Fruit fly (Drosophila melanogaster) whole organism, prepupa: Measurements from ENCODE around the gene N.

Source experiments
- Blimp-1 ChIP-seq: fragments of 200-800 bp; sonication (Bioruptor generic); optimal IDR thresholded peaks from 3 replicates; lab custom pipeline; 2017; ENCODE audit warnings: missing biosample characterization, missing genetic modification characterization, mild to moderate bottlenecking, moderate library complexity, missing genetic modification reagents
- CG10669 ChIP-seq: fragments of 200-800 bp; sonication (Bioruptor generic); optimal IDR thresholded peaks from 3 replicates; lab custom pipeline; 2018; ENCODE audit warnings: missing biosample characterization, mild to moderate bottlenecking, missing genetic modification characterization, moderate library complexity
- CG11294 ChIP-seq: fragments of 200-800 bp; sonication (Bioruptor generic); IDR thresholded peaks from 2 replicates; pipeline ENCODE4 v1.3.6; 2022; ENCODE audit warnings: missing biosample characterization, missing genetic modification characterization
- CG11902 ChIP-seq: fragments of 200-800 bp; sonication (Bioruptor generic); optimal IDR thresholded peaks from 3 replicates; lab custom pipeline; 2016; ENCODE audit warnings: missing biosample characterization, missing genetic modification characterization
- CG15336 ChIP-seq: fragments of 200-800 bp; sonication (Bioruptor generic); IDR thresholded peaks from 2 replicates; pipeline ENCODE4 v1.3.6; 2022; ENCODE audit warnings: missing biosample characterization, missing genetic modification characterization
- CG16779 ChIP-seq: fragments of 200-800 bp; sonication (Bioruptor generic); optimal IDR thresholded peaks from 3 replicates; lab custom pipeline; 2017; ENCODE audit warnings: missing biosample characterization, mild to moderate bottlenecking, missing genetic modification characterization
- CG3032 ChIP-seq: fragments of 200-800 bp; optimal IDR thresholded peaks from 2 replicates; lab custom pipeline; 2019; ENCODE audit warnings: missing biosample characterization, mild to moderate bottlenecking, missing genetic modification characterization, moderate library complexity
- CG32006 ChIP-seq: fragments of 200-800 bp; sonication (Bioruptor generic); optimal IDR thresholded peaks from 3 replicates; lab custom pipeline; 2017; ENCODE audit warnings: missing biosample characterization, mild to moderate bottlenecking, missing genetic modification characterization
- CG34406 ChIP-seq: fragments of 200-800 bp; sonication (Bioruptor generic); optimal IDR thresholded peaks from 3 replicates; lab custom pipeline; 2016; ENCODE audit warnings: missing biosample characterization, missing genetic modification characterization
- CG3919 ChIP-seq: fragments of 200-800 bp; sonication (Bioruptor generic); optimal IDR thresholded peaks from 3 replicates; lab custom pipeline; 2016; ENCODE audit warnings: missing biosample characterization, missing genetic modification characterization
- CG4318 ChIP-seq: fragments of 200-800 bp; sonication (Bioruptor generic); optimal IDR thresholded peaks from 3 replicates; lab custom pipeline; 2017; ENCODE audit warnings: missing biosample characterization, mild to moderate bottlenecking, missing genetic modification characterization
- CG6792 ChIP-seq: fragments of 200-800 bp; sonication (Bioruptor generic); optimal IDR thresholded peaks from 3 replicates; lab custom pipeline; 2016; ENCODE audit warnings: missing biosample characterization, missing genetic modification characterization
- CG6808 ChIP-seq: fragments of 200-800 bp; sonication (Bioruptor generic); optimal IDR thresholded peaks from 3 replicates; lab custom pipeline; 2017; ENCODE audit warnings: missing biosample characterization, missing genetic modification characterization, mild to moderate bottlenecking, moderate library complexity, missing genetic modification reagents
- CG6854 ChIP-seq: fragments of 200-800 bp; sonication (Bioruptor generic); optimal IDR thresholded peaks from 2 replicates; lab custom pipeline; 2017; ENCODE audit warnings: missing biosample characterization, mild to moderate bottlenecking, missing genetic modification characterization
- CG7368 ChIP-seq: fragments of 200-800 bp; sonication (Bioruptor generic); optimal IDR thresholded peaks from 3 replicates; lab custom pipeline; 2016; ENCODE audit warnings: missing biosample characterization, missing genetic modification characterization
- CG8119 ChIP-seq: fragments of 200-800 bp; sonication (Bioruptor generic); IDR thresholded peaks from 3 replicates; pipeline ENCODE4 v1.3.6; 2022; ENCODE audit warnings: missing biosample characterization, missing genetic modification characterization
- CG8319 ChIP-seq: fragments of 200-800 bp; sonication (Bioruptor generic); optimal IDR thresholded peaks from 3 replicates; lab custom pipeline; 2016; ENCODE audit warnings: missing biosample characterization, missing genetic modification characterization
- CG9139 ChIP-seq: fragments of 200-800 bp; sonication (Bioruptor generic); optimal IDR thresholded peaks from 3 replicates; lab custom pipeline; 2017; ENCODE audit warnings: missing biosample characterization, mild to moderate bottlenecking, missing genetic modification characterization
- Eip93F ChIP-seq: fragments of 200-800 bp; sonication (Bioruptor generic); optimal IDR thresholded peaks from 2 replicates; lab custom pipeline; 2016; ENCODE audit warnings: missing biosample characterization, mild to moderate bottlenecking, missing genetic modification characterization
- Ets21C ChIP-seq: fragments of 200-800 bp; sonication (Bioruptor generic); optimal IDR thresholded peaks from 3 replicates; lab custom pipeline; 2016; ENCODE audit warnings: missing biosample characterization, missing genetic modification characterization
- Hr38 ChIP-seq: sonication (Bioruptor generic); optimal IDR thresholded peaks from 2 replicates; lab custom pipeline; 2016; ENCODE audit warnings: missing biosample characterization, missing genetic modification characterization
- Hr39 ChIP-seq: fragments of 200-800 bp; sonication (Bioruptor generic); optimal IDR thresholded peaks from 2 replicates; lab custom pipeline; 2016; ENCODE audit warnings: missing biosample characterization, missing genetic modification characterization
- Hr4 ChIP-seq: fragments of 200-800 bp; sonication (Bioruptor generic); optimal IDR thresholded peaks from 3 replicates; lab custom pipeline; 2016; ENCODE audit warnings: missing biosample characterization, missing genetic modification characterization
- Sox102F ChIP-seq: fragments of 200-800 bp; sonication (Bioruptor generic); optimal IDR thresholded peaks from 2 replicates; lab custom pipeline; 2016; ENCODE audit warnings: missing biosample characterization, mild to moderate bottlenecking, missing genetic modification characterization
- Sox14 ChIP-seq: fragments of 200-800 bp; sonication (Bioruptor generic); optimal IDR thresholded peaks from 3 replicates; lab custom pipeline; 2016; ENCODE audit warnings: missing biosample characterization, missing genetic modification characterization
- acj6 ChIP-seq: fragments of 200-800 bp; sonication (Bioruptor generic); optimal IDR thresholded peaks from 3 replicates; lab custom pipeline; 2016; ENCODE audit warnings: missing biosample characterization, missing genetic modification characterization
- cyc ChIP-seq: fragments of 200-800 bp; sonication (Bioruptor generic); optimal IDR thresholded peaks from 3 replicates; lab custom pipeline; 2016; ENCODE audit warnings: missing biosample characterization, missing genetic modification characterization
- eg ChIP-seq: fragments of 200-800 bp; sonication (Bioruptor generic); IDR thresholded peaks from 3 replicates; pipeline ENCODE4 v1.3.6; 2022; ENCODE audit warnings: missing biosample characterization, missing genetic modification characterization
- fd59A ChIP-seq: fragments of 200-800 bp; sonication (Bioruptor generic); optimal IDR thresholded peaks from 2 replicates; lab custom pipeline; 2017; ENCODE audit warnings: missing biosample characterization, mild to moderate bottlenecking, missing genetic modification characterization, missing genetic modification reagents
- fd85E ChIP-seq: fragments of 200-800 bp; sonication (Bioruptor generic); optimal IDR thresholded peaks from 3 replicates; lab custom pipeline; 2016; ENCODE audit warnings: missing biosample characterization, missing genetic modification characterization
- fkh ChIP-seq: fragments of 200-800 bp; sonication (Bioruptor generic); optimal IDR thresholded peaks from 3 replicates; lab custom pipeline; 2017; ENCODE audit warnings: missing biosample characterization, mild to moderate bottlenecking, missing genetic modification characterization, moderate library complexity
- lz ChIP-seq: fragments of 200-800 bp; sonication (Bioruptor generic); optimal IDR thresholded peaks from 3 replicates; lab custom pipeline; 2016; ENCODE audit warnings: missing biosample characterization, missing genetic modification characterization
- pdm3 ChIP-seq: fragments of 200-800 bp; sonication (Bioruptor generic); optimal IDR thresholded peaks from 3 replicates; lab custom pipeline; 2016; ENCODE audit warnings: missing biosample characterization, missing genetic modification characterization
- salr ChIP-seq, 2 experiments: fragments of 200-800 bp; sonication (Bioruptor generic); optimal IDR thresholded peaks; 3 replicates each; lab custom pipeline; 2016 to 2018; ENCODE audit warnings: missing biosample characterization in 2 of 2, missing genetic modification characterization in 2 of 2, mild to moderate bottlenecking in 1 of 2
- spab ChIP-seq: fragments of 200-800 bp; sonication (Bioruptor generic); optimal IDR thresholded peaks from 2 replicates; lab custom pipeline; 2017; ENCODE audit warnings: missing biosample characterization, mild to moderate bottlenecking, missing genetic modification characterization, missing genetic modification reagents
- ss ChIP-seq, 2 experiments: fragments of 200-800 bp; sonication (Bioruptor generic); optimal IDR thresholded peaks; 2 replicates in 1 of 2; 3 replicates in 1 of 2; lab custom pipeline; 2017 to 2018; ENCODE audit warnings: mild to moderate bottlenecking in 2 of 2, missing biosample characterization in 2 of 2, missing genetic modification characterization in 2 of 2, moderate library complexity in 1 of 2
- topi ChIP-seq: fragments of 200-800 bp; sonication (Bioruptor generic); optimal IDR thresholded peaks from 3 replicates; lab custom pipeline; 2016; ENCODE audit warnings: missing biosample characterization, missing genetic modification characterization

The N gene

DNA sequence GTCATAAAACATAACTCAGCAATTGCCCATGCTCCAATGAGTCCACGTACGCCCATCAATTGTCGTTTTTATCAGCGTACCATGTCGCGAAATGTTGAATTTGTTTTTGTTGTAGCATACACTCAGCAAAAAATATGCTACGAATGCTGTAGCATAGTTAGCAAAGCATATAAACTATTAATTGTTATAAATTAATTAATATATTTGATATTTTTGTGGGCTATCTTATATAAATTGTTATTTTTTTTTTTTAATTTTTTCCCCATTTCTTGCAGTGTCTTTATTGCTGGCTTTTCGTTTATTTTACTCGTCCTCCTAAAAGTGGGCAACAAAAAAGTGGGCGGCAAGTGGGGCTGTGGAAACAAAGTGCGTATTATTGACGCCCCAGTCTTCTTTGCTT is 25.8 kb upstream of the N start (continued):
- no peak for TF ChIP-seq Sox14 (GFP tag; lab: Kevin White, UChicago)
- TF ChIP-seq CG7368 (GFP tag; lab: Kevin White, UChicago) = no peak
- no peak for TF ChIP-seq fd85E (GFP tag; lab: Kevin White, UChicago)
- no peak for TF ChIP-seq CG6792 (GFP tag; lab: Kevin White, UChicago)
- no peak for TF ChIP-seq Hr38 (GFP tag; lab: Kevin White, UChicago)
- no peak for TF ChIP-seq CG6854 (GFP tag; lab: Kevin White, UChicago)
- TF ChIP-seq Hr39 (GFP tag; lab: Kevin White, UChicago) = no peak
- TF ChIP-seq CG3032 = peak; percentile 20
- TF ChIP-seq Blimp-1 (GFP tag; lab: Kevin White, UChicago) = no peak
- TF ChIP-seq spab (GFP tag; lab: Kevin White, UChicago) = no peak
- TF ChIP-seq CG15336 (GFP tag; lab: Robert Waterston, UW) = peak; percentile 70

DNA sequence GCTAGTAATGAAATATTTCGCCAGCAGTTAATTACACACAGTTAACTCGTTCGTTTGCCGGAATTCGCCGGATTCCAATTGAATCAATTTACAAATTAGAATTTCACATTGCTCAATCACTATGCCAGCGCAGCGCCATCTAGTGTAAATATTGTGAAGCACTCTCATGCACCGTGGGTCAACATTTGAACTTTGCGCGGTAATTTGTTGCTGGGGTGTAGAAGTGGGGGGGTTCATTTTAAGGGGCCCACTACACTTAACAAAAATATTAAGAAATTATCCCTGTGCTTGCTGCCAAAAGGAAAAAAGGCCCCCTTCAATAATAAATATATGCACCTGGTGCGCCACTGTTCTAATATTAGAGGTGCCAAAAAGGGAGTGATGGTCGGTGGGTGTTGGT is 11.0 kb upstream of the N start:
- no peak for TF ChIP-seq CG8119 (GFP tag; lab: Robert Waterston, UW)
- no peak for TF ChIP-seq CG9139 (GFP tag; lab: Kevin White, UChicago)
- TF ChIP-seq eg (GFP tag; lab: Robert Waterston, UW) = 0 out of 3 replicates have a peak, but pooled peaks have one; percentile 8
- TF ChIP-seq, all 60 proteins: peak for 1

DNA sequence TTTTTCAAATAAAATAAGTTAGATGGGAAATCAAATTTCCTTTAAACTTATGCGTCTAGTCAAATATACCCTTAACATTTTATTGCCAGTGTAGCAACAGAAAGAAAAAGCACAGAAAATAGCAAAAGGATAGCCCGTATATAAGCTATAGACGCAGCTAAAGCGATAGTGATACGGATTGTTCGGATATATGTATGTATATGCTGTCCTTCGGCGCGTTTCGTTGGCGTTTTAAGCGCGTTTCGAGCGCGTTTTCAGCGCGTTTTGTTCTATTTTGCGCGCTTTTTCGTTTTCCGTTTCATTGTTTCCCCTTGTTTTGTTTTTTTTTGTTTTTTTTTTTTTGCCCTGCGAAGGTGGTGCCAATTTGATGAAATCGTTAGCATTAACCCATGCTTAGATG is 7.1 kb upstream of the N start:
- no peak for TF ChIP-seq CG11902 (GFP tag; lab: Kevin White, UChicago)
- TF ChIP-seq CG10669 (GFP tag; lab: Kevin White, UChicago) = no peak
- no peak for TF ChIP-seq fkh (GFP tag; lab: Kevin White, UChicago)
- TF ChIP-seq CG32006 (GFP tag; lab: Kevin White, UChicago) = no peak
- TF ChIP-seq CG34406 (GFP tag; lab: Kevin White, UChicago) = no peak
- no peak for TF ChIP-seq topi
- no peak for TF ChIP-seq CG3032
- no peak for TF ChIP-seq Ets21C
- no peak for TF ChIP-seq CG7368 (GFP tag; lab: Kevin White, UChicago)
- TF ChIP-seq CG3919 = no peak
- TF ChIP-seq CG4318 (GFP tag; lab: Kevin White, UChicago) = no peak
- TF ChIP-seq CG16779 (tag; lab: Kevin White, UChicago) = no peak
- TF ChIP-seq Blimp-1 (GFP tag; lab: Kevin White, UChicago) = no peak
- TF ChIP-seq Sox102F (GFP tag; lab: Kevin White, UChicago) = no peak
- TF ChIP-seq salr (GFP tag; optimal IDR thresholded peaks at IDR 0.05; lab: Kevin White, UChicago) = no peak
- TF ChIP-seq eg (GFP tag; lab: Robert Waterston, UW) = no peak
- TF ChIP-seq CG6808 (GFP tag; lab: Kevin White, UChicago) = no peak
- no peak for TF ChIP-seq cyc (GFP tag; lab: Kevin White, UChicago)
- TF ChIP-seq, all 60 proteins: peak for 0

DNA sequence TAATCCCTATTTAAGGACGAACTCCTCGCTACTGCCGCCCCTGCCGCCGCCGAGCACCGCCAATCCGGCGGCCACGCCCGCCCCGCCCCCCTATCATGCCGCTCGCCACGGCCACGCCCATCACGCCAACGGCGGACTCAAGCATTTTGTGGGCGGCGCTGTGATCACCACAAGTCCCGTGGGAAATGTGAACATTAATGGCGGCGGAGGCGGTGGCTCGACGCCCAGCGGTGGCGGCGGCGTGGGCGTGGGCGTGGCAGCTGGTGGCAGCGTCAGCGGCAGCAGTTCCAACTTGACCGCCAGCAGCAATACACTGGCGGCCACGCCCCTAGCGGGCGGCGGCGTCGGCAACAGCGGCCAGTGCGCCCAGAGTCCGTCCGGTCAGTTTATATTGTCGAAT is 2.7 kb upstream of the N start:
- TF ChIP-seq CG7368 (GFP tag; lab: Kevin White, UChicago) (no peak), CG8319 (GFP tag; lab: Kevin White, UChicago) (no peak), lz (GFP tag; lab: Kevin White, UChicago) (no peak), Hr4 (GFP tag; lab: Kevin White, UChicago) (no peak), CG11294 (GFP tag; lab: Robert Waterston, UW) (no peak)
- TF ChIP-seq, all 60 proteins: peak for 0

DNA sequence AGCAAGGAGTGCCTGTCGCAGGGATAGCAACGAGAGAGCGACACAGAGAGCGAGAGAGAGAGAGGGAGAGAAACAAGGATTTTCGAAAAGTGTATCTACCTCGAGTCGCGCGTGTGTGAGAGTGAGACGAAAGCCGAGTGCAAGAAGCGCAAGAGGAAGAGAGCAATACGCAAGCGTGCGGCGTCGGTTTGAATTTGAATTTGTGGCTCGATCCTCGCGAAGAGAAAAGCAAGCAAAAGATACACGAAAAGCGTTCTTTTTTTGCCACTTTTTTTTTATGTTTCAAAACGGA is 378 bp downstream of the N start:
- TF ChIP-seq CG3919 (no peak), ss (GFP tag; optimal IDR thresholded peaks at IDR 0.05; lab: Kevin White, UChicago) (peak in 1 of 2 experiments; percentile 28), Eip93F (GFP tag; lab: Kevin White, UChicago) (no peak), pdm3 (GFP tag; lab: Kevin White, UChicago) (no peak), fd59A (GFP tag; lab: Kevin White, UChicago) (no peak), acj6 (GFP tag; lab: Kevin White, UChicago) (no peak), CG9139 (GFP tag; lab: Kevin White, UChicago) (peak; percentile 2)
- TF ChIP-seq, all 60 proteins: peak for 2
